Worm (Caenorhabditis elegans) whole organism, L4 larva: Measurements from ENCODE around the gene pms-2.

Experiments used
- D1046.2 ChIP-seq: fragments of 200-800 bp; sonication (Bioruptor generic); IDR thresholded peaks from 2 replicates; pipeline ENCODE4 v1.3.6; 2022; ENCODE audit warnings: missing genetic modification characterization, missing compliant biosample characterization
- F10B5.3 ChIP-seq: sonication (generic microtip); optimal IDR thresholded peaks from 2 replicates; lab custom pipeline; 2016; ENCODE audit warnings: mild to moderate bottlenecking, missing genetic modification characterization, missing compliant biosample characterization
- F26F4.8 ChIP-seq: fragments of 200-800 bp; sonication (Bioruptor generic); conservative IDR thresholded peaks from 2 replicates; pipeline ENCODE4 v1.3.6; 2022; ENCODE audit warnings: missing genetic modification characterization, missing compliant biosample characterization
- F44E2.7 ChIP-seq: fragments of 200-800 bp; sonication (Bioruptor generic); IDR thresholded peaks from 2 replicates; pipeline ENCODE4 v2.1.2; 2022; ENCODE audit warnings: missing genetic modification characterization, missing compliant biosample characterization
- T26A8.4 ChIP-seq: fragments of 200-800 bp; sonication (Bioruptor generic); IDR thresholded peaks from 2 replicates; pipeline ENCODE4 v1.3.6; 2022; ENCODE audit warnings: missing genetic modification characterization, missing compliant biosample characterization
- Y48G9A.11 ChIP-seq: fragments of 200-800 bp; sonication (Bioruptor generic); IDR thresholded peaks from 2 replicates; pipeline ENCODE4 v1.3.6; 2022; ENCODE audit warnings: missing genetic modification reagents, missing genetic modification characterization, missing compliant biosample characterization
- ZK337.2 ChIP-seq: fragments of 200-800 bp; sonication (Bioruptor generic); IDR thresholded peaks from 2 replicates; pipeline ENCODE4 v1.3.6; 2022; ENCODE audit warnings: missing genetic modification reagents, missing genetic modification characterization, missing compliant biosample characterization
- aha-1 ChIP-seq: fragments of 150-350 bp; peaks from one replicate; lab custom pipeline; 2014; ENCODE audit warnings: missing biosample characterization, missing genetic modification characterization
- ceh-20 ChIP-seq: fragments of 200-800 bp; sonication (Bioruptor generic); IDR thresholded peaks from 2 replicates; pipeline ENCODE4 v1.3.6; 2022; ENCODE audit warnings: missing genetic modification reagents, missing genetic modification characterization, missing compliant biosample characterization
- cey-2 ChIP-seq: sonication (generic microtip); optimal IDR thresholded peaks from 3 replicates; lab custom pipeline; 2017; ENCODE audit warnings: missing genetic modification characterization, mild to moderate bottlenecking, missing compliant biosample characterization, antibody characterized with exemption, borderline replicate concordance; ENCODE audit not compliant: insufficient read depth
- ctbp-1 ChIP-seq: fragments of 200-800 bp; sonication (Bioruptor generic); IDR thresholded peaks from 2 replicates; pipeline ENCODE4 v1.3.6; 2022; ENCODE audit warnings: missing genetic modification reagents, missing genetic modification characterization, missing compliant biosample characterization
- daf-16 ChIP-seq, 3 experiments: sonication (generic microtip); optimal IDR thresholded peaks; 2 replicates each; lab custom pipeline; 2016 to 2017; ENCODE audit warnings: missing genetic modification characterization in 3 of 3, missing genetic modification reagents in 3 of 3, mild to moderate bottlenecking in 2 of 3, missing compliant biosample characterization in 2 of 3, missing biosample characterization in 1 of 3, moderate library complexity in 1 of 3
- dmd-6 ChIP-seq: fragments of 200-800 bp; sonication (Bioruptor generic); IDR thresholded peaks from 2 replicates; pipeline ENCODE4 v1.3.6; 2022; ENCODE audit warnings: missing genetic modification reagents, missing genetic modification characterization, missing compliant biosample characterization
- dpl-1 ChIP-seq: fragments of 150-350 bp; optimal IDR thresholded peaks from 2 replicates; lab custom pipeline; 2014; ENCODE audit warnings: missing biosample characterization, missing genetic modification reagents, missing genetic modification characterization
- fkh-10 ChIP-seq: fragments of 150-350 bp; optimal IDR thresholded peaks from 2 replicates; lab custom pipeline; 2014; ENCODE audit warnings: missing biosample characterization, missing genetic modification reagents, missing genetic modification characterization
- gei-8 ChIP-seq: fragments of 200-800 bp; sonication (Bioruptor generic); optimal IDR thresholded peaks from 2 replicates; lab custom pipeline; 2018; ENCODE audit warnings: mild to moderate bottlenecking, missing genetic modification characterization, missing compliant biosample characterization
- hlh-11 ChIP-seq: fragments of 200-800 bp; sonication (Bioruptor generic); optimal IDR thresholded peaks from 2 replicates; lab custom pipeline; 2018; ENCODE audit warnings: mild to moderate bottlenecking, missing genetic modification characterization, missing compliant biosample characterization
- hlh-30 ChIP-seq: sonication (generic microtip); optimal IDR thresholded peaks from 2 replicates; lab custom pipeline; 2017; ENCODE audit warnings: antibody characterized with exemption, mild to moderate bottlenecking, missing genetic modification characterization, missing compliant biosample characterization; ENCODE audit not compliant: insufficient read depth
- hmg-1.1 ChIP-seq: fragments of 200-800 bp; sonication (Bioruptor generic); IDR thresholded peaks from 2 replicates; pipeline ENCODE4 v1.3.6; 2022; ENCODE audit warnings: missing genetic modification reagents, missing genetic modification characterization, missing compliant biosample characterization
- lim-7 ChIP-seq: fragments of 200-800 bp; sonication (Bioruptor generic); IDR thresholded peaks from 2 replicates; pipeline ENCODE4 v1.3.6; 2022; ENCODE audit warnings: missing genetic modification characterization, missing compliant biosample characterization
- lin-13 ChIP-seq: fragments of 150-350 bp; optimal IDR thresholded peaks from 2 replicates; lab custom pipeline; 2014; ENCODE audit warnings: missing biosample characterization, missing genetic modification reagents, missing genetic modification characterization
- lin-38 ChIP-seq: fragments of 200-800 bp; sonication (Bioruptor generic); IDR thresholded peaks from 2 replicates; pipeline ENCODE4 v1.3.6; 2022; ENCODE audit warnings: missing genetic modification reagents, missing genetic modification characterization, missing compliant biosample characterization
- lin-39 ChIP-seq: fragments of 150-350 bp; optimal IDR thresholded peaks from 2 replicates; lab custom pipeline; 2014; ENCODE audit warnings: missing biosample characterization, missing genetic modification reagents, missing genetic modification characterization
- lsy-2 ChIP-seq, 2 experiments: fragments of 150-350 bp in 1 of 2; sonication (generic microtip) in 1 of 2; optimal IDR thresholded peaks; 2 replicates each; lab custom pipeline; 2014 to 2017; ENCODE audit warnings: missing biosample characterization in 2 of 2, missing genetic modification characterization in 2 of 2
- madf-5 ChIP-seq, 2 experiments: fragments of 200-800 bp; sonication (Bioruptor generic); IDR thresholded peaks; 2 replicates each; pipeline ENCODE4 v1.3.6; 2022; ENCODE audit warnings: missing compliant biosample characterization in 2 of 2, missing genetic modification characterization in 2 of 2
- madf-9 ChIP-seq: fragments of 200-800 bp; sonication (Bioruptor generic); conservative IDR thresholded peaks from 2 replicates; pipeline ENCODE4 v1.3.6; 2022; ENCODE audit warnings: missing genetic modification reagents, missing genetic modification characterization, missing compliant biosample characterization
- mdl-1 ChIP-seq, 2 experiments: fragments of 150-350 bp in 1 of 2; sonication (generic microtip) in 1 of 2; optimal IDR thresholded peaks; 2 replicates each; lab custom pipeline; 2014 to 2017; ENCODE audit warnings: missing biosample characterization in 2 of 2, missing genetic modification characterization in 2 of 2
- mxl-2 ChIP-seq: fragments of 200-800 bp; sonication (Bioruptor generic); conservative IDR thresholded peaks from 2 replicates; pipeline ENCODE4 v1.3.6; 2022; ENCODE audit warnings: missing genetic modification reagents, missing genetic modification characterization, missing compliant biosample characterization
- mxl-3 ChIP-seq: fragments of 200-800 bp; sonication (Bioruptor generic); optimal IDR thresholded peaks from 2 replicates; lab custom pipeline; 2018; ENCODE audit warnings: mild to moderate bottlenecking, missing genetic modification characterization, missing compliant biosample characterization
- nhr-10 ChIP-seq: fragments of 150-350 bp; optimal IDR thresholded peaks from 2 replicates; lab custom pipeline; 2014; ENCODE audit warnings: missing biosample characterization, missing genetic modification characterization
- nhr-237 ChIP-seq: sonication (generic microtip); optimal IDR thresholded peaks from 2 replicates; lab custom pipeline; 2017; ENCODE audit warnings: missing biosample characterization, missing genetic modification characterization
- nhr-28 ChIP-seq: fragments of 150-350 bp; optimal IDR thresholded peaks from 2 replicates; lab custom pipeline; 2014; ENCODE audit warnings: missing biosample characterization, missing genetic modification characterization
- nhr-42 ChIP-seq: fragments of 200-800 bp; sonication (Bioruptor generic); IDR thresholded peaks from 2 replicates; pipeline ENCODE4 v1.3.6; 2022; ENCODE audit warnings: missing genetic modification characterization, missing compliant biosample characterization
- nhr-48 ChIP-seq: sonication (generic microtip); optimal IDR thresholded peaks from 2 replicates; lab custom pipeline; 2016; ENCODE audit warnings: mild to moderate bottlenecking, missing genetic modification characterization, missing compliant biosample characterization
- nhr-77 ChIP-seq: fragments of 150-350 bp; optimal IDR thresholded peaks from 2 replicates; lab custom pipeline; 2014; ENCODE audit warnings: missing biosample characterization, missing genetic modification characterization
- pqm-1 ChIP-seq: sonication (generic microtip); optimal IDR thresholded peaks from 2 replicates; lab custom pipeline; 2017; ENCODE audit warnings: missing biosample characterization, missing genetic modification characterization
- rbr-2 ChIP-seq: sonication (generic microtip); optimal IDR thresholded peaks from 2 replicates; lab custom pipeline; 2016; ENCODE audit warnings: missing genotype, missing genetic modification characterization, missing compliant biosample characterization
- saeg-2 ChIP-seq: fragments of 200-800 bp; sonication (Bioruptor generic); IDR thresholded peaks from 2 replicates; pipeline ENCODE4 v1.3.6; 2022; ENCODE audit warnings: missing genetic modification reagents, missing genetic modification characterization, missing compliant biosample characterization
- sdz-12 ChIP-seq: fragments of 200-800 bp; sonication (Bioruptor generic); optimal IDR thresholded peaks from 2 replicates; lab custom pipeline; 2018; ENCODE audit warnings: mild to moderate bottlenecking, missing genetic modification characterization, missing compliant biosample characterization
- set-16 ChIP-seq: fragments of 200-800 bp; sonication (Bioruptor generic); IDR thresholded peaks from 2 replicates; pipeline ENCODE4 v1.3.6; 2022; ENCODE audit warnings: missing genetic modification reagents, missing genetic modification characterization, missing compliant biosample characterization
- snpc-1.2 ChIP-seq: fragments of 200-800 bp; sonication (Bioruptor generic); IDR thresholded peaks from 2 replicates; pipeline ENCODE4 v1.3.6; 2022; ENCODE audit warnings: missing genetic modification reagents, missing genetic modification characterization, missing compliant biosample characterization
- spr-1 ChIP-seq: sonication (generic microtip); optimal IDR thresholded peaks from 2 replicates; lab custom pipeline; 2016; ENCODE audit warnings: mild to moderate bottlenecking, missing genetic modification characterization, missing compliant biosample characterization
- tra-1 ChIP-seq: fragments of 200-800 bp; sonication (Bioruptor generic); IDR thresholded peaks from 2 replicates; pipeline ENCODE4 v1.3.6; 2022; ENCODE audit warnings: missing genetic modification reagents, missing genetic modification characterization, missing compliant biosample characterization
- unc-39 ChIP-seq: sonication (generic microtip); optimal IDR thresholded peaks from 2 replicates; lab custom pipeline; 2017; ENCODE audit warnings: missing biosample characterization, missing genetic modification characterization
- unc-62 ChIP-seq, 3 experiments: fragments of 150-350 bp in 1 of 3; sonication (generic microtip); optimal IDR thresholded peaks in 2 of 3; peaks in 1 of 3; 1 replicate in 1 of 3; 2 replicates in 2 of 3; lab custom pipeline; 2014 to 2017; ENCODE audit warnings: missing biosample characterization in 3 of 3, missing genetic modification characterization in 3 of 3, missing genetic modification reagents in 3 of 3, missing genotype in 1 of 3
- zag-1 ChIP-seq: fragments of 150-350 bp; optimal IDR thresholded peaks from 2 replicates; lab custom pipeline; 2014; ENCODE audit warnings: missing biosample characterization, missing genetic modification characterization
- zfp-2 ChIP-seq: sonication (generic microtip); optimal IDR thresholded peaks from 2 replicates; lab custom pipeline; 2016; ENCODE audit warnings: mild to moderate bottlenecking, missing genetic modification characterization, missing compliant biosample characterization
- zip-11 ChIP-seq: fragments of 200-800 bp; sonication (Bioruptor generic); IDR thresholded peaks from 2 replicates; pipeline ENCODE4 v1.3.6; 2022; ENCODE audit warnings: missing genetic modification characterization, missing compliant biosample characterization
- ztf-7 ChIP-seq: fragments of 150-350 bp; optimal IDR thresholded peaks from 2 replicates; lab custom pipeline; 2014; ENCODE audit warnings: missing biosample characterization, missing genetic modification characterization

pms-2 gene

ce11 chrV:11572803-11573490 is 2.5 kb upstream of the pms-2 start, which contains the start of the genes H12C20.7 and nhr-68 (continued):
- no peak for TF ChIP-seq F44E2.7 (GFP tag; lab: Robert Waterston, UW)
- peak; percentile 65 for TF ChIP-seq dpl-1 (GFP tag; lab: Kevin White, UChicago)
- peak; percentile 96 for TF ChIP-seq saeg-2 (GFP tag; lab: Robert Waterston, UW)
- peak; percentile 96 for TF ChIP-seq hlh-30 (tag; lab: Kevin White, UChicago)
- TF ChIP-seq ceh-20 (GFP tag; lab: Robert Waterston, UW): peak; percentile 94
- peak; percentile 59 for TF ChIP-seq pqm-1
- peak; percentile 44; the same call in 1 of the 2 replicates for TF ChIP-seq D1046.2 (GFP tag; lab: Robert Waterston, UW)
- TF ChIP-seq mdl-1 (tag; optimal IDR thresholded peaks at IDR 0.05; lab: Kevin White, UChicago): peak; percentile 38 to 98
- TF ChIP-seq nhr-48 (tag; lab: Kevin White, UChicago): peak; percentile 99
- peak; percentile 98 for TF ChIP-seq tra-1 (GFP tag; lab: Robert Waterston, UW)
- no peak for TF ChIP-seq fkh-10 (GFP tag; lab: Kevin White, UChicago)
- peak; percentile 75 for TF ChIP-seq mxl-2 (GFP tag; lab: Robert Waterston, UW)
- TF ChIP-seq aha-1 (tag; lab: Kevin White, UChicago): peak; percentile 99
- peak; percentile 72 for TF ChIP-seq ztf-7 (tag; lab: Kevin White, UChicago)
- peak; percentile 70 for TF ChIP-seq lin-13 (GFP tag; lab: Kevin White, UChicago)
- TF ChIP-seq hlh-11 (tag; lab: Kevin White, UChicago): peak; percentile 99
- peak; percentile 56; the same call in 1 of the 2 replicates for TF ChIP-seq madf-9 (GFP tag; lab: Robert Waterston, UW)
- peak; percentile 95 for TF ChIP-seq daf-16 (GFP tag; optimal IDR thresholded peaks at IDR 0.05; lab: Kevin White, UChicago)
- peak; percentile 100 for TF ChIP-seq daf-16 (tag; optimal IDR thresholded peaks at IDR 0.05; lab: Kevin White, UChicago)
- peak; percentile 98 for TF ChIP-seq gei-8 (GFP tag; lab: Kevin White, UChicago)
- TF ChIP-seq F10B5.3: no peak
- TF ChIP-seq madf-5 (GFP tag; IDR thresholded peaks at IDR 0.05; lab: Robert Waterston, UW): no peak
- peak; percentile 97 for TF ChIP-seq nhr-28
- peak; percentile 70 for TF ChIP-seq ctbp-1 (GFP tag; lab: Robert Waterston, UW)
- TF ChIP-seq nhr-77 (tag; lab: Kevin White, UChicago): peak; percentile 88
- no peak for TF ChIP-seq lim-7 (GFP tag; lab: Robert Waterston, UW)
- peak; percentile 86; the same call in 1 of the 2 replicates for TF ChIP-seq nhr-42 (GFP tag; lab: Robert Waterston, UW)
- peak; percentile 96 for TF ChIP-seq cey-2 (tag; lab: Kevin White, UChicago)
- TF ChIP-seq hmg-1.1 (GFP tag; lab: Robert Waterston, UW): no peak
- no peak for TF ChIP-seq F26F4.8
- TF ChIP-seq lin-39: no peak
- no peak for TF ChIP-seq Y48G9A.11
- no peak for TF ChIP-seq snpc-1.2
- TF ChIP-seq spr-1: peak; percentile 86
- peak; percentile 99 for TF ChIP-seq nhr-10 (tag; lab: Kevin White, UChicago)
- TF ChIP-seq lsy-2 (tag; optimal IDR thresholded peaks at IDR 0.05; lab: Kevin White, UChicago): peak in 1 of 2 experiments; percentile 93
- peak; percentile 100 for TF ChIP-seq dmd-6 (GFP tag; lab: Robert Waterston, UW)
- no peak for TF ChIP-seq ZK337.2
- no peak for TF ChIP-seq zip-11
- no peak for TF ChIP-seq zag-1 (tag; lab: Kevin White, UChicago)
- peak; percentile 62 for TF ChIP-seq lin-38 (GFP tag; lab: Robert Waterston, UW)
- TF ChIP-seq T26A8.4 (GFP tag; lab: Robert Waterston, UW): peak; percentile 89
- no peak for TF ChIP-seq set-16 (GFP tag; lab: Robert Waterston, UW)
- TF ChIP-seq nhr-237 (tag; lab: Kevin White, UChicago): no peak
- peak in 1 of 2 experiments; percentile 99 for TF ChIP-seq unc-62 (GFP tag; optimal IDR thresholded peaks at IDR 0.05 in 1 of 2; lab: Kevin White, UChicago)
- TF ChIP-seq unc-62 (tag; optimal IDR thresholded peaks at IDR 0.05; lab: Kevin White, UChicago): no peak
- peak; percentile 100 for TF ChIP-seq mxl-3 (GFP tag; lab: Kevin White, UChicago)
- TF ChIP-seq sdz-12: no peak
- TF ChIP-seq unc-39 (tag; lab: Kevin White, UChicago): no peak
- TF ChIP-seq zfp-2 (tag; lab: Kevin White, UChicago): no peak
- TF ChIP-seq rbr-2: peak; percentile 38
